Worm (Caenorhabditis elegans): Measurements from ENCODE around the gene T20B12.7.
A peak's percentile ranks its signal among the peaks of the same experiment; 100 is the strongest.

Gene T20B12.7

ce11 chrIII:7336214-7336613 lies 42.6 kb downstream of the T20B12.7 start, which contains the start of gene gsp-2 (continued):
- peak; percentile 86 for TF ChIP-seq pha-4 (tag; optimal IDR thresholded peaks at IDR 0.05)
- TF ChIP-seq egl-5 (tag; optimal IDR thresholded peaks at IDR 0.05): peak; percentile 67
- TF ChIP-seq ceh-82 (tag; optimal IDR thresholded peaks at IDR 0.05): no peak
- TF ChIP-seq egl-27 (tag; optimal IDR thresholded peaks at IDR 0.05): no peak
- TF ChIP-seq mdl-1 (tag; optimal IDR thresholded peaks at IDR 0.05): no peak
- peak; percentile 56 for TF ChIP-seq ZK546.5 (tag; optimal IDR thresholded peaks at IDR 0.05)
- no peak for TF ChIP-seq fkh-2 (tag; optimal IDR thresholded peaks at IDR 0.05)
- TF ChIP-seq ceh-9 (tag; optimal IDR thresholded peaks at IDR 0.05): no peak
- peak; percentile 91 for TF ChIP-seq nfya-1 (tag; optimal IDR thresholded peaks at IDR 0.05; ENCODE audit: insufficient read depth)
- TF ChIP-seq nhr-77 (tag; optimal IDR thresholded peaks at IDR 0.05): no peak
- TF ChIP-seq hmg-11 (tag; optimal IDR thresholded peaks at IDR 0.05): peak; percentile 34
- no peak for TF ChIP-seq daf-12 (tag; optimal IDR thresholded peaks at IDR 0.05)
- peak; percentile 57 for TF ChIP-seq pqm-1 (tag; optimal IDR thresholded peaks at IDR 0.05)
- TF ChIP-seq snpc-4 (tag; optimal IDR thresholded peaks at IDR 0.05): peak; percentile 62
- no peak for TF ChIP-seq nhr-76 (tag; optimal IDR thresholded peaks at IDR 0.05)
- no peak for TF ChIP-seq nhr-28 (tag; optimal IDR thresholded peaks at IDR 0.05)
- no peak for TF ChIP-seq ceh-28 (tag; optimal IDR thresholded peaks at IDR 0.05)
- TF ChIP-seq nhr-67 (tag; optimal IDR thresholded peaks at IDR 0.05): no peak
- no peak for TF ChIP-seq elt-3 (tag; optimal IDR thresholded peaks at IDR 0.05)

DNA sequence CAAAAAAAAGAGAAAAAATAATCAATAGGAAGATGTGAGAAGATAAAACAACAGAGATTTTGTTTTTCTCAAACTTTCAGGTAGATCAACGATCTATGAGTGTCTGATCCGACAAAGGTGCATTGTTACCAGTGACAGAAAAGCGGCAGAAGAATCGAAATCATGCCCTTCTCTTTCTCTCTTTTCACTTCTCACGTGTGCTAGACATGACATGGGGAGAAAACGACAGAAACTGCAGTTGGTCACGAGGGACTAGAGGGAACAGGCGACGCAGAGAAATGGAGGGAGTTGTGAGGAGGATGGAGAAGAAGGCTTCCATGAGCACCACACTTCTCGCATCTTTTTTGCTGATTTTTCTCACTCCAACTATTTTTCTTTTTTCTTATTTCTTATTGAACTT lies 43.6 kb downstream of the T20B12.7 start, which contains the start of gene F56C9.10:
Gene F56C9.10 (minus strand): TSS at position 97 of the 400 bp plus-strand sequence.
- TF ChIP-seq elt-3 (tag; optimal IDR thresholded peaks at IDR 0.05): no peak
- peak; percentile 84 for TF ChIP-seq jun-1 (tag; optimal IDR thresholded peaks at IDR 0.05)
- peak; percentile 72 for TF ChIP-seq nhr-25 (tag; optimal IDR thresholded peaks at IDR 0.05)
- TF ChIP-seq lin-15B (tag; optimal IDR thresholded peaks at IDR 0.05): peak; percentile 82
- no peak for TF ChIP-seq nhr-76 (tag; optimal IDR thresholded peaks at IDR 0.05)
- no peak for TF ChIP-seq ztf-11 (tag; optimal IDR thresholded peaks at IDR 0.05)
- TF ChIP-seq pha-4 (tag; optimal IDR thresholded peaks at IDR 0.05): peak; percentile 55
- peak; percentile 44 for TF ChIP-seq ceh-28 (tag; optimal IDR thresholded peaks at IDR 0.05)
- peak; percentile 77 for TF ChIP-seq lsy-12 (tag; optimal IDR thresholded peaks at IDR 0.05)
- TF ChIP-seq nhr-11 (tag; optimal IDR thresholded peaks at IDR 0.05): peak; percentile 92
- TF ChIP-seq ceh-9 (tag; optimal IDR thresholded peaks at IDR 0.05): no peak
- peak; percentile 78 for TF ChIP-seq nhr-43 (tag; optimal IDR thresholded peaks at IDR 0.05; ENCODE audit: poor library complexity, severe bottlenecking)
- no peak for TF ChIP-seq fos-1 (tag; optimal IDR thresholded peaks at IDR 0.05)
- no peak for TF ChIP-seq fkh-10 (GFP tag; optimal IDR thresholded peaks at IDR 0.05)
- no peak for TF ChIP-seq aly-2 (tag; optimal IDR thresholded peaks at IDR 0.05)
- TF ChIP-seq nhr-28 (tag; optimal IDR thresholded peaks at IDR 0.05): no peak
- no peak for TF ChIP-seq nhr-237 (tag; optimal IDR thresholded peaks at IDR 0.05)
- TF ChIP-seq zag-1 (tag; optimal IDR thresholded peaks at IDR 0.05): no peak
- TF ChIP-seq egl-27 (tag; optimal IDR thresholded peaks at IDR 0.05): peak; percentile 44
- TF ChIP-seq ama-1 (optimal IDR thresholded peaks at IDR 0.05): peak; percentile 80
- peak; percentile 58 for TF ChIP-seq hmg-11 (tag; optimal IDR thresholded peaks at IDR 0.05)
- TF ChIP-seq eor-1 (tag; optimal IDR thresholded peaks at IDR 0.05): no peak
- TF ChIP-seq egl-5 (tag; optimal IDR thresholded peaks at IDR 0.05): no peak
- TF ChIP-seq nhr-23 (tag; optimal IDR thresholded peaks at IDR 0.05): peak; percentile 81
- peak; percentile 33 for TF ChIP-seq tbx-2 (tag; optimal IDR thresholded peaks at IDR 0.05)
- peak; percentile 96 for TF ChIP-seq mdl-1 (tag; optimal IDR thresholded peaks at IDR 0.05)
- no peak for TF ChIP-seq mml-1 (tag; optimal IDR thresholded peaks at IDR 0.05)
- peak; percentile 38 for TF ChIP-seq R02D3.7 (tag; optimal IDR thresholded peaks at IDR 0.05)
- TF ChIP-seq unc-62 (GFP tag; optimal IDR thresholded peaks at IDR 0.05): peak; percentile 88
- TF ChIP-seq sea-2 (GFP tag; optimal IDR thresholded peaks at IDR 0.05): no peak
- TF ChIP-seq pqm-1 (tag; optimal IDR thresholded peaks at IDR 0.05): peak; percentile 1
- TF ChIP-seq nfya-1 (tag; optimal IDR thresholded peaks at IDR 0.05; ENCODE audit: insufficient read depth): peak; percentile 88
- peak; percentile 59 for TF ChIP-seq elt-2 (tag; optimal IDR thresholded peaks at IDR 0.05)
- peak; percentile 84 for TF ChIP-seq lin-39 (tag; optimal IDR thresholded peaks at IDR 0.05)
- TF ChIP-seq snpc-4 (tag; optimal IDR thresholded peaks at IDR 0.05): peak; percentile 78
- TF ChIP-seq ztf-4 (tag; optimal IDR thresholded peaks at IDR 0.05): peak; percentile 68
- TF ChIP-seq nhr-77 (tag; optimal IDR thresholded peaks at IDR 0.05): no peak
- peak; percentile 22 for TF ChIP-seq skn-1 (tag; optimal IDR thresholded peaks at IDR 0.05)
- no peak for TF ChIP-seq ZK546.5 (tag; optimal IDR thresholded peaks at IDR 0.05)
- no peak for TF ChIP-seq nhr-67 (tag; optimal IDR thresholded peaks at IDR 0.05)
